Worm (Caenorhabditis elegans): ENCODE data around the gene Y38E10A.28.

ce11 chrII:12654447-12654846, 25.0 kb downstream of the Y38E10A.28 start, which contains the start of gene rgs-4:
- TF ChIP-seq F13C5.2 (tag; optimal IDR thresholded peaks at IDR 0.05) = no peak
- no peak for TF ChIP-seq ama-1 (optimal IDR thresholded peaks at IDR 0.05)
- no peak for TF ChIP-seq sea-1 (GFP tag; conservative IDR thresholded peaks at IDR 0.05)
- no peak for TF ChIP-seq aly-1 (tag; optimal IDR thresholded peaks at IDR 0.05)
- TF ChIP-seq hmbx-1 (tag; optimal IDR thresholded peaks at IDR 0.05) = no peak
- TF ChIP-seq hnd-1 (tag; optimal IDR thresholded peaks at IDR 0.05) = no peak
- no peak for TF ChIP-seq tra-4 (tag; optimal IDR thresholded peaks at IDR 0.05)
- TF ChIP-seq B0310.2 (tag; optimal IDR thresholded peaks at IDR 0.05) = no peak
- TF ChIP-seq tbx-11 (GFP tag; IDR thresholded peaks at IDR 0.05) = no peak
- no peak for TF ChIP-seq ceh-36 (tag; optimal IDR thresholded peaks at IDR 0.05)
- no peak for TF ChIP-seq tbx-37 (GFP tag; conservative IDR thresholded peaks at IDR 0.05)
- TF ChIP-seq flt-1 (GFP tag; IDR thresholded peaks at IDR 0.05) = no peak
- TF ChIP-seq pes-1 (GFP tag; IDR thresholded peaks at IDR 0.05) = no peak
- TF ChIP-seq hmg-4 (GFP tag; optimal IDR thresholded peaks at IDR 0.05) = no peak

All from whole organism, early embryonic.